Fruit fly (Drosophila melanogaster): ENCODE measurements around the gene ps.

DNA sequence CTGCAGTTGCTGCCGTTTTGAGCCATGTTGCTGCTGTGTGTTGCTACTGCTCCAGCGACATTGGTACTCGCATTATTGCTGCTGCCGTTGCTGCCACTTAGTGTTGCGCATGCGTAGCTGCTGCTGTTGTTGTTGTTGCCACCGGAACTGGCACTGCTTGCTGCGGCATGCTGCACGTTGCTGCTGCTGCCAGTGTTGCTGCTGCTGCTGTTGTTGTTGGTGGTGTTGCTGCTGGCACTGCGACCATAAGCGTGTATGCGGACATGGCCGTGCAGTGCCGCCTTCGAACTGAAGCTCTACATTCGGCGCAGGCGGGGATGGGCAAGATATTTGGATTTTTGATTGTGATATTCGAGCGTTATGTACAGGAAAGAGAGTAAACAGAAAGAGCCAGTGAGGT, 50.4 kb downstream of the ps start:
- no peak for TF ChIP-seq psq (optimal IDR thresholded peaks at IDR 0.05)
- no peak for TF ChIP-seq EcR (GFP tag; optimal IDR thresholded peaks at IDR 0.05)
- TF ChIP-seq Dll (optimal IDR thresholded peaks at IDR 0.05) = no peak
- TF ChIP-seq pan (optimal IDR thresholded peaks at IDR 0.05) = no peak
- no peak for TF ChIP-seq usp (GFP tag; optimal IDR thresholded peaks at IDR 0.05)
- TF ChIP-seq CG8478 (optimal IDR thresholded peaks at IDR 0.05) = no peak

Measured in whole organism.